Fruit fly (Drosophila melanogaster) whole organism, embryonic: ENCODE measurements around the gene Liprin-alpha.

ENCODE experiments used
- Atf-2 ChIP-seq: fragments of 200-800 bp; sonication (Bioruptor generic); optimal IDR thresholded peaks from 2 replicates; lab custom pipeline; 2016; ENCODE audit warnings: missing biosample characterization, missing genetic modification characterization
- Atf3 ChIP-seq: fragments of 200-800 bp; sonication (Bioruptor generic); optimal IDR thresholded peaks from 3 replicates; lab custom pipeline; 2016; ENCODE audit warnings: missing biosample characterization, missing genetic modification characterization
- CG17568 ChIP-seq: fragments of 200-800 bp; sonication (Bioruptor generic); optimal IDR thresholded peaks from 2 replicates; lab custom pipeline; 2018; ENCODE audit warnings: missing biosample characterization, mild to moderate bottlenecking, missing genetic modification characterization, moderate library complexity
- CG6689 ChIP-seq: fragments of 200-800 bp; sonication (Bioruptor generic); IDR thresholded peaks from 2 replicates; pipeline ENCODE4 v1.3.6; 2022; ENCODE audit warnings: missing biosample characterization, missing genetic modification characterization
- Mrtf ChIP-seq: fragments of 200-800 bp; sonication (Bioruptor generic); IDR thresholded peaks from 3 replicates; pipeline ENCODE4 v1.3.6; 2022; ENCODE audit warnings: missing biosample characterization, missing genetic modification characterization
- Nf-YC ChIP-seq: fragments of 200-800 bp; optimal IDR thresholded peaks from 3 replicates; lab custom pipeline; 2019; ENCODE audit warnings: missing biosample characterization, mild to moderate bottlenecking, missing genetic modification characterization, moderate library complexity
- ash1 ChIP-seq: fragments of 200-800 bp; sonication (Bioruptor generic); optimal IDR thresholded peaks from 2 replicates; lab custom pipeline; 2018; ENCODE audit warnings: missing biosample characterization, mild to moderate bottlenecking, missing genetic modification characterization
- bab2 ChIP-seq: fragments of 200-800 bp; sonication (Bioruptor generic); optimal IDR thresholded peaks from 2 replicates; lab custom pipeline; 2016; ENCODE audit warnings: missing biosample characterization, missing genetic modification characterization
- chn ChIP-seq: fragments of 200-800 bp; sonication (Bioruptor generic); optimal IDR thresholded peaks from 2 replicates; lab custom pipeline; 2016; ENCODE audit warnings: missing biosample characterization, missing genetic modification characterization
- dm ChIP-seq: fragments of 200-800 bp; sonication (Bioruptor generic); optimal IDR thresholded peaks from 3 replicates; lab custom pipeline; 2016; ENCODE audit warnings: missing biosample characterization, missing genetic modification characterization
- psq ChIP-seq: fragments of 200-800 bp; sonication (Bioruptor generic); optimal IDR thresholded peaks from 2 replicates; lab custom pipeline; 2017; ENCODE audit warnings: missing biosample characterization, missing genetic modification characterization

dm6 chr2L:6686612-6687011 lies 37.1 kb upstream of the Liprin-alpha start, which contains the start of gene CG11327:
- TF ChIP-seq ash1 (no peak), bab2 (GFP tag; lab: Kevin White, UChicago) (no peak), CG17568 (GFP tag; lab: Kevin White, UChicago) (no peak), CG6689 (GFP tag; lab: Robert Waterston, UW) (no peak), Nf-YC (tag; lab: Kevin White, UChicago) (no peak), Mrtf (GFP tag; lab: Robert Waterston, UW) (no peak), chn (GFP tag; lab: Kevin White, UChicago) (no peak), Atf3 (GFP tag; lab: Kevin White, UChicago) (no peak), psq (GFP tag; lab: Kevin White, UChicago) (no peak), Atf-2 (no peak), dm (no peak)
